Fruit fly (Drosophila melanogaster) whole organism, wandering third instar larva: ENCODE results near the gene CG4009.

Source experiments
- Abd-B ChIP-seq: fragments of >200 bp; optimal IDR thresholded peaks from 2 replicates; lab custom pipeline; 2017; ENCODE audit warnings: missing biosample characterization, missing genetic modification characterization
- CrebA ChIP-seq: fragments of 200-800 bp; sonication (Bioruptor generic); optimal IDR thresholded peaks from 2 replicates; lab custom pipeline; 2016; ENCODE audit warnings: missing biosample characterization, mild to moderate bottlenecking, missing genetic modification characterization, borderline replicate concordance
- Dfd ChIP-seq: fragments of >200 bp; optimal IDR thresholded peaks from 2 replicates; lab custom pipeline; 2017; ENCODE audit warnings: missing biosample characterization, missing genetic modification characterization
- Dif ChIP-seq: fragments of 200-275, 200-300 bp; sonication (Bioruptor generic); optimal IDR thresholded peaks from 2 replicates; lab custom pipeline; 2018; ENCODE audit warnings: missing biosample characterization, missing genetic modification characterization; ENCODE audit not compliant: partially characterized antibody
- N ChIP-seq: fragments of >200 bp; optimal IDR thresholded peaks from 2 replicates; lab custom pipeline; 2018; ENCODE audit warnings: missing biosample characterization, missing external identifiers, missing genetic modification characterization
- OdsH ChIP-seq: fragments of 200-800 bp; sonication (Bioruptor generic); optimal IDR thresholded peaks from 2 replicates; lab custom pipeline; 2016; ENCODE audit warnings: missing biosample characterization, mild to moderate bottlenecking, missing genetic modification characterization
- dmrt93B ChIP-seq: fragments of 200-800 bp; sonication (Bioruptor generic); optimal IDR thresholded peaks from 2 replicates; lab custom pipeline; 2018; ENCODE audit warnings: missing biosample characterization, mild to moderate bottlenecking, missing genetic modification characterization
- lola ChIP-seq: fragments of >200 bp; optimal IDR thresholded peaks from 2 replicates; lab custom pipeline; 2017; ENCODE audit warnings: missing biosample characterization, missing genetic modification characterization
- pan ChIP-seq: fragments of >200 bp; optimal IDR thresholded peaks from 2 replicates; lab custom pipeline; 2017
- rgr ChIP-seq: fragments of 200-800 bp; sonication (Bioruptor generic); optimal IDR thresholded peaks from 3 replicates; lab custom pipeline; 2016; ENCODE audit warnings: missing biosample characterization, mild to moderate bottlenecking, missing genetic modification characterization
- woc ChIP-seq: sonication (Bioruptor generic); optimal IDR thresholded peaks from 2 replicates; lab custom pipeline; 2016; ENCODE audit warnings: missing biosample characterization, mild to moderate bottlenecking, missing genetic modification characterization

dm6 chr3R:17062705-17063104 lies 26.9 kb upstream of the CG4009 start:
- TF ChIP-seq N (GFP tag; lab: Kevin White, UChicago) (no peak), lola (no peak), Abd-B (GFP tag; lab: Kevin White, UChicago) (no peak), CrebA (GFP tag; lab: Kevin White, UChicago) (no peak), rgr (GFP tag; lab: Kevin White, UChicago) (no peak), woc (GFP tag; lab: Kevin White, UChicago) (no peak), Dfd (GFP tag; lab: Kevin White, UChicago) (no peak), dmrt93B (GFP tag; lab: Kevin White, UChicago) (no peak), pan (lab: Kevin White, UChicago) (no peak), Dif (GFP tag; lab: Kevin White, UChicago) (peak; percentile 27), OdsH (GFP tag; lab: Kevin White, UChicago) (no peak)
